Worm (Caenorhabditis elegans): ENCODE data around the gene F19G12.4.

The F19G12.4 gene

DNA sequence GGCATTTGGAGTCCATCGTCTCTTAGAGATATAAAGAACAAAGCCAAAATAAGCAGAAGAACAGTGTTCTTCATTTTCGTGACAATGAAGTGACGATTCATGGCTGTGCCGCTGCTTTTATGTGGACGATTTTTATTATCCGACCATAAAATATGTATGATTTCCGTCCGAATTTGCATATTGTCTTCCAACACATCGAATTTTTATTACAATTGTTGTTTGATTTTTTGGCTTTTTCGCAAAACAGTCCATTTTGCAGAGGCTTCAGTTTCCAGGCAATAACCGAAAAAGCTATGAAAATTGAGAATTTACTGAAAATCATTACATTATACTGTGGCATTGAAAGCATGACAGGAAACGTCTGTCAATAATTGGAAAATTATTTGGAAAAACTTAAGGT is 32.6 kb upstream of the F19G12.4 start, which contains the start of gene F56C3.8:
F56C3.8 (minus strand) TSS at position 101 of the 400 bp plus-strand sequence.
- no peak for TF ChIP-seq unc-39 (tag; optimal IDR thresholded peaks at IDR 0.05)
- TF ChIP-seq sptf-1 (tag; optimal IDR thresholded peaks at IDR 0.05) = no peak
- no peak for TF ChIP-seq nhr-76 (tag; optimal IDR thresholded peaks at IDR 0.05)
- TF ChIP-seq ces-1 (GFP tag; optimal IDR thresholded peaks at IDR 0.05) = no peak
- no peak for TF ChIP-seq bed-3 (GFP tag; optimal IDR thresholded peaks at IDR 0.05)
- no peak for TF ChIP-seq ztf-11 (tag; optimal IDR thresholded peaks at IDR 0.05)

DNA sequence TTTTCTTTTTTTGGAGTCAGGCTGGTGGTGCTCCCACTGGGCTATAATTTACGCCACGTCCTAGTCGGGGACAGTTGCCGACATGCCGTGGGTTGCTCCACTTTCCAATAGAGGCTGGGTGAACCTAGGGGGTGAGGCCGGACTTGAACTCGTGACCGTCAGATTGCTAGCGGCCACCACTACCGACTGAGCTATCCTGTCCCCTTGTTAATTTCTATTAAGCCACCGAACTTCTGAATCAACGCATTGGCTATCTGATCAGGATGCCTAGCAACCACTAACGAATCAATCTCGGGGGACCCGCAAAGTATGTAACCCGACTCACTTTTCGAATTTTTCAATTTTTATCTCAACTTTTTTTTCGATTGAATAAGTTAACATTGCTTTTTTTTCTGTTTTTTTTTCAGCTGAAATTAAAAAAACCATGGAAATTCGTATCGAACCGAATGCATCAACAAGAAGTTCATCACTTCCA is 30.2 kb upstream of the F19G12.4 start, which contains the start of gene F56C3.1:
F56C3.1 (plus strand) TSS at position 425 of the 475 bp plus-strand sequence.
- no peak for TF ChIP-seq ham-2 (GFP tag; optimal IDR thresholded peaks at IDR 0.05)
- TF ChIP-seq ceh-39 (tag; optimal IDR thresholded peaks at IDR 0.05) = no peak
- no peak for TF ChIP-seq elt-1 (tag; optimal IDR thresholded peaks at IDR 0.05; ENCODE audit: borderline replicate concordance, insufficient read depth)
- TF ChIP-seq hlh-1 (tag; optimal IDR thresholded peaks at IDR 0.05) = no peak
- TF ChIP-seq unc-120 (tag; optimal IDR thresholded peaks at IDR 0.05; ENCODE audit: poor library complexity, severe bottlenecking) = no peak
- no peak for TF ChIP-seq nhr-2 (tag; optimal IDR thresholded peaks at IDR 0.05)
- no peak for TF ChIP-seq elt-3 (tag; optimal IDR thresholded peaks at IDR 0.05)
- no peak for TF ChIP-seq sptf-1 (tag; optimal IDR thresholded peaks at IDR 0.05)
- no peak for TF ChIP-seq drap-1 (GFP tag; optimal IDR thresholded peaks at IDR 0.05)
- no peak for TF ChIP-seq ces-1 (GFP tag; optimal IDR thresholded peaks at IDR 0.05)
- no peak for TF ChIP-seq mep-1 (tag; optimal IDR thresholded peaks at IDR 0.05)
- TF ChIP-seq nhr-28 (tag; optimal IDR thresholded peaks at IDR 0.05) = no peak
- TF ChIP-seq zip-8 (tag; optimal IDR thresholded peaks at IDR 0.05) = no peak
- no peak for TF ChIP-seq lsy-2 (tag; optimal IDR thresholded peaks at IDR 0.05)
- TF ChIP-seq unc-39 (tag; optimal IDR thresholded peaks at IDR 0.05) = no peak
- TF ChIP-seq snpc-4 (tag; optimal IDR thresholded peaks at IDR 0.05) = no peak
- TF ChIP-seq nhr-237 (tag; optimal IDR thresholded peaks at IDR 0.05) = no peak
- no peak for TF ChIP-seq unc-62 (GFP tag; optimal IDR thresholded peaks at IDR 0.05)

DNA sequence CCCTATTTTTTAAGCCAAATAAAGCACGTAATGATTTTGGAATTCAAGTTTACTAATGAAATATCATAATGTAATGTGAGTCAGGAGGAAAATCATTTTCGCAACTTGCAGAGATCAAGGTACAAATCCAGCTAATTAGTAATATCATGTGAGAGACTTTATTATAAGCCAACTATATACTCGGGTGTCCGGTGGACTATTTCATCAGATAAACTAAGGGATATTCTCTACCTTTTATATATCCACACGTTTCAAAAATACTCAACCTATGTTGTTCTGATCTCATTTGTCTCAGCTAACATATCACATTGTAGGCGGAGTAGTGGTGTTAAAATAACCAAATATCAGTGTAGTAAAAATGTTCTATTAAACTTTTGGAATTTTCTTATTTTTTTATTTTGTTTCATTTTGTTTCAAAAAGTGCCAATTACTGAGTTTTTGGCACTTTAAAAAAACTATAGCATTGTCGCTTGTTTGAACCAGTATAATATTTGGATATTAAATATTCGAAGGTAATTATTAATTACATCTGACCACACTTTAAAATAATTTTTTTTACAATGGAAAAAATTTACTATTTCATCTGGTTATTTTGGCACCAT is 27.6 kb upstream of the F19G12.4 start:
- TF ChIP-seq ces-1 (GFP tag; optimal IDR thresholded peaks at IDR 0.05) (peak; percentile 62), elt-3 (tag; optimal IDR thresholded peaks at IDR 0.05) (peak; percentile 74), mep-1 (tag; optimal IDR thresholded peaks at IDR 0.05) (no peak), hlh-1 (tag; optimal IDR thresholded peaks at IDR 0.05) (no peak), sptf-1 (tag; optimal IDR thresholded peaks at IDR 0.05) (no peak), nhr-237 (tag; optimal IDR thresholded peaks at IDR 0.05) (peak; percentile 89), unc-62 (GFP tag; optimal IDR thresholded peaks at IDR 0.05) (no peak), ham-2 (GFP tag; optimal IDR thresholded peaks at IDR 0.05) (no peak)

ce11 chrX:1393891-1394290 is 23.2 kb upstream of the F19G12.4 start, which contains the start of gene F56C3.9:
Gene F56C3.9, minus strand, starts transcription at chrX:1393991.
- TF ChIP-seq nhr-76 (tag; optimal IDR thresholded peaks at IDR 0.05) (no peak), ham-2 (GFP tag; optimal IDR thresholded peaks at IDR 0.05) (no peak), snpc-4 (tag; optimal IDR thresholded peaks at IDR 0.05) (no peak), unc-62 (GFP tag; optimal IDR thresholded peaks at IDR 0.05) (no peak), lsy-2 (tag; optimal IDR thresholded peaks at IDR 0.05) (no peak), mls-2 (tag; optimal IDR thresholded peaks at IDR 0.05) (no peak), tbx-8 (GFP tag; optimal IDR thresholded peaks at IDR 0.05) (no peak), lin-13 (tag; optimal IDR thresholded peaks at IDR 0.05) (no peak), pha-4 (tag; optimal IDR thresholded peaks at IDR 0.05) (no peak), sem-2 (GFP tag; optimal IDR thresholded peaks at IDR 0.05) (no peak), bed-3 (GFP tag; optimal IDR thresholded peaks at IDR 0.05) (no peak), zip-8 (tag; optimal IDR thresholded peaks at IDR 0.05) (no peak), hlh-1 (tag; optimal IDR thresholded peaks at IDR 0.05) (no peak), nhr-237 (tag; optimal IDR thresholded peaks at IDR 0.05) (no peak), ceh-83 (GFP tag; optimal IDR thresholded peaks at IDR 0.05) (no peak), elt-1 (tag; optimal IDR thresholded peaks at IDR 0.05; ENCODE audit: borderline replicate concordance, insufficient read depth) (no peak)

DNA sequence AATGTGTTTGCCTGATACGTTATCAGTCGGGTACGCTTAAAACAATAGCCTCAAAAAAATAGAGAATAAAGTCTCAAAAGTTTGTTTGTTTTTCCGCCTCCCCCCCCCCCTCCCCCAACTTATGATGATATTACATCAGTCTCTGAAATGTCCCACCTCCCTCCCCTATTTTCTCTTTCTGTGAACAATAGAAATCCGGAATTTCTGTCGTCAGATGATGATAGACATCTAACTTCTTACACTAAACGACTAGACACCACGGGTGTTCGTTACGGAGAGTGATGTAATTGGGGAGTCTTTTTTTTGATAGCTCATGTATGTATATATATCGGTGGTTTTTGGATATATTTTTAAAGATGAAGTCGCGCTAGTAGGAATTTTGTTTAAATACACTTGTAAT is 22.7 kb upstream of the F19G12.4 start:
- no peak for TF ChIP-seq mab-5 (tag; optimal IDR thresholded peaks at IDR 0.05)
- no peak for TF ChIP-seq M03D4.4 (tag; optimal IDR thresholded peaks at IDR 0.05)
- TF ChIP-seq ztf-11 (tag; optimal IDR thresholded peaks at IDR 0.05) = no peak
- TF ChIP-seq unc-39 (tag; optimal IDR thresholded peaks at IDR 0.05) = no peak
- TF ChIP-seq blmp-1 (tag; optimal IDR thresholded peaks at IDR 0.05) = no peak
- TF ChIP-seq tbx-8 (GFP tag; optimal IDR thresholded peaks at IDR 0.05) = no peak
- TF ChIP-seq pha-4 (tag; optimal IDR thresholded peaks at IDR 0.05) = no peak
- no peak for TF ChIP-seq nhr-28 (tag; optimal IDR thresholded peaks at IDR 0.05)
- no peak for TF ChIP-seq sem-2 (GFP tag; optimal IDR thresholded peaks at IDR 0.05)
- TF ChIP-seq nhr-12 (tag; optimal IDR thresholded peaks at IDR 0.05) = no peak
- TF ChIP-seq unc-62 (GFP tag; optimal IDR thresholded peaks at IDR 0.05) = no peak
- TF ChIP-seq mep-1 (tag; optimal IDR thresholded peaks at IDR 0.05) = no peak

Measured in whole organism, mixed stage, embryonic.